Worm (Caenorhabditis elegans) whole organism, midembryonic: ENCODE data around the gene immt-2.

Experiments used
- flt-1 ChIP-seq: fragments of 200-800 bp; sonication (Bioruptor generic); IDR thresholded peaks from 2 replicates; pipeline ENCODE4 v1.3.6; 2022; ENCODE audit warnings: missing genetic modification characterization, missing compliant biosample characterization
- ref-1 ChIP-seq: fragments of 200-800 bp; sonication (Bioruptor generic); conservative IDR thresholded peaks from 2 replicates; pipeline ENCODE4 v1.3.6; 2022; ENCODE audit warnings: missing genetic modification reagents, missing genetic modification characterization, missing compliant biosample characterization
- tab-1 ChIP-seq: fragments of 200-800 bp; sonication (Bioruptor generic); IDR thresholded peaks from 2 replicates; pipeline ENCODE4 v1.3.6; 2022; ENCODE audit warnings: missing genetic modification characterization, missing compliant biosample characterization
- ztf-23 ChIP-seq: fragments of 200-800 bp; sonication (Bioruptor generic); IDR thresholded peaks from 2 replicates; pipeline ENCODE4 v1.3.6; 2022; ENCODE audit warnings: missing genetic modification reagents, missing genetic modification characterization, missing compliant biosample characterization
- ztf-29 ChIP-seq: fragments of 200-800 bp; sonication (Bioruptor generic); IDR thresholded peaks from 2 replicates; pipeline ENCODE4 v1.3.6; 2022; ENCODE audit warnings: missing genetic modification reagents, missing genetic modification characterization, missing compliant biosample characterization

DNA sequence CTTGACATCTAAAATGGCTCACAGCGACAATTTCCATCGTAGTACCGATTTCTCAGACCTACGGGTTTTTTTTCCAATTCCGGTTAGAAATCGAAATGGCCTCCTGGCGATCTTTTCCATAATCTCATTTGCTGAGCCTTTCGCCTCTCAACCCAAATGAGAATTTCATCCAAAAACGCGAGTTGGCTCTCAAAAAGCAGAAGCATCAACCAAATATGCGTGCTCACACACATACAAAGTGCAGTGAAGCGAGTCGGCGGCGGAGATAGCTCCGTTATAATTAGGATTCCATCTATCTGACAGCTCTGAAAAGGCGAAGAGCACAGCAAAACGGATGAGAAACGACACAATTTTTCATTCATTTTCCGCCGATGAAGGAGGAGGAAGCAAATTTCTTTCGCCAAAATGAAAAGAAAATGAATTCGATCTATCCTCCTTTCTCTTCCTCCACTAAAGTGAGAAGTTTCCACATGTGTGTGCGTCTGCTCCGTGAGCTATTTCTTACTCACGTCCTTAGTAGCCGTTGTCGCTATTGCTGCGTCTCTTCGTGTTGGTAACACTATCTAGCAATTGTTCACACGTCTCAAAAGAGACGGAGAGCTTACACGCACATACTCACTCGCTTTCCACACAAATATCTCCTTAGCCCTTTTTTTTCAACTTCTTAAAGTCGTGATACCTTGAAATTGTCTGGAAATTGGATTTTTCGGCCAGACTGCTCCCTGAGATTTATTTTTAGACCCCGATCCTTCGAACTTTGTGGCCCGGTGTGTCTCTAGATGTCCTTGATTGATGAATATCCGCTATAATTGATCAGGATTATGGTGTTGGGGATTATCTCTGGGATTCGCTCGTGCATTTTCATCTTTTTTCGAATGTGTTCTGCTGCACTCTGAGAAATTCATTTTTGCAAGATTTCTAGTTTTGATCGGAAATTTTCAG, 36.7 kb upstream of the immt-2 start:
- TF ChIP-seq flt-1 (GFP tag; lab: Robert Waterston, UW): no peak
- no peak for TF ChIP-seq tab-1 (GFP tag; lab: Robert Waterston, UW)
- no peak for TF ChIP-seq ref-1
- no peak for TF ChIP-seq ztf-23 (GFP tag; lab: Robert Waterston, UW)
- TF ChIP-seq ztf-29 (GFP tag; lab: Robert Waterston, UW): no peak
